Fruit fly (Drosophila melanogaster) whole organism, prepupa: ENCODE measurements around the gene Hex-t2.

Experiments used
- Blimp-1 ChIP-seq: fragments of 200-800 bp; sonication (Bioruptor generic); optimal IDR thresholded peaks from 3 replicates; lab custom pipeline; 2017; ENCODE audit warnings: missing biosample characterization, missing genetic modification characterization, mild to moderate bottlenecking, moderate library complexity, missing genetic modification reagents
- CG10631 ChIP-seq: fragments of 200-800 bp; sonication (Bioruptor generic); optimal IDR thresholded peaks from 2 replicates; lab custom pipeline; 2016; ENCODE audit warnings: missing biosample characterization, missing genetic modification characterization
- CG10669 ChIP-seq: fragments of 200-800 bp; sonication (Bioruptor generic); optimal IDR thresholded peaks from 3 replicates; lab custom pipeline; 2018; ENCODE audit warnings: missing biosample characterization, mild to moderate bottlenecking, missing genetic modification characterization, moderate library complexity
- CG11294 ChIP-seq: fragments of 200-800 bp; sonication (Bioruptor generic); IDR thresholded peaks from 2 replicates; pipeline ENCODE4 v1.3.6; 2022; ENCODE audit warnings: missing biosample characterization, missing genetic modification characterization
- CG11902 ChIP-seq: fragments of 200-800 bp; sonication (Bioruptor generic); optimal IDR thresholded peaks from 3 replicates; lab custom pipeline; 2016; ENCODE audit warnings: missing biosample characterization, missing genetic modification characterization
- CG15336 ChIP-seq: fragments of 200-800 bp; sonication (Bioruptor generic); IDR thresholded peaks from 2 replicates; pipeline ENCODE4 v1.3.6; 2022; ENCODE audit warnings: missing biosample characterization, missing genetic modification characterization
- CG1621 ChIP-seq: fragments of 200-800 bp; sonication (Bioruptor generic); optimal IDR thresholded peaks from 3 replicates; lab custom pipeline; 2018; ENCODE audit warnings: missing biosample characterization, mild to moderate bottlenecking, missing genetic modification characterization
- CG16779 ChIP-seq: fragments of 200-800 bp; sonication (Bioruptor generic); optimal IDR thresholded peaks from 3 replicates; lab custom pipeline; 2017; ENCODE audit warnings: missing biosample characterization, mild to moderate bottlenecking, missing genetic modification characterization
- CG31627 ChIP-seq: fragments of 200-800 bp; sonication (Bioruptor generic); optimal IDR thresholded peaks from 3 replicates; lab custom pipeline; 2016; ENCODE audit warnings: missing biosample characterization, missing genetic modification characterization
- CG32006 ChIP-seq: fragments of 200-800 bp; sonication (Bioruptor generic); optimal IDR thresholded peaks from 3 replicates; lab custom pipeline; 2017; ENCODE audit warnings: missing biosample characterization, mild to moderate bottlenecking, missing genetic modification characterization
- CG3919 ChIP-seq: fragments of 200-800 bp; sonication (Bioruptor generic); optimal IDR thresholded peaks from 3 replicates; lab custom pipeline; 2016; ENCODE audit warnings: missing biosample characterization, missing genetic modification characterization
- CG4318 ChIP-seq: fragments of 200-800 bp; sonication (Bioruptor generic); optimal IDR thresholded peaks from 3 replicates; lab custom pipeline; 2017; ENCODE audit warnings: missing biosample characterization, mild to moderate bottlenecking, missing genetic modification characterization
- CG6276 ChIP-seq: fragments of 200-800 bp; sonication (Bioruptor generic); optimal IDR thresholded peaks from 2 replicates; lab custom pipeline; 2017; ENCODE audit warnings: missing biosample characterization, mild to moderate bottlenecking, missing genetic modification characterization
- CG6792 ChIP-seq: fragments of 200-800 bp; sonication (Bioruptor generic); optimal IDR thresholded peaks from 3 replicates; lab custom pipeline; 2016; ENCODE audit warnings: missing biosample characterization, missing genetic modification characterization
- CG6808 ChIP-seq: fragments of 200-800 bp; sonication (Bioruptor generic); optimal IDR thresholded peaks from 3 replicates; lab custom pipeline; 2017; ENCODE audit warnings: missing biosample characterization, missing genetic modification characterization, mild to moderate bottlenecking, moderate library complexity, missing genetic modification reagents
- CG6854 ChIP-seq: fragments of 200-800 bp; sonication (Bioruptor generic); optimal IDR thresholded peaks from 2 replicates; lab custom pipeline; 2017; ENCODE audit warnings: missing biosample characterization, mild to moderate bottlenecking, missing genetic modification characterization
- CG7368 ChIP-seq: fragments of 200-800 bp; sonication (Bioruptor generic); optimal IDR thresholded peaks from 3 replicates; lab custom pipeline; 2016; ENCODE audit warnings: missing biosample characterization, missing genetic modification characterization
- CG8119 ChIP-seq: fragments of 200-800 bp; sonication (Bioruptor generic); IDR thresholded peaks from 3 replicates; pipeline ENCODE4 v1.3.6; 2022; ENCODE audit warnings: missing biosample characterization, missing genetic modification characterization
- CG8319 ChIP-seq: fragments of 200-800 bp; sonication (Bioruptor generic); optimal IDR thresholded peaks from 3 replicates; lab custom pipeline; 2016; ENCODE audit warnings: missing biosample characterization, missing genetic modification characterization
- CG8632 ChIP-seq: fragments of 200-800 bp; sonication (Bioruptor generic); optimal IDR thresholded peaks from 3 replicates; lab custom pipeline; 2016; ENCODE audit warnings: missing biosample characterization, missing genetic modification characterization
- Eip78C ChIP-seq: fragments of 200-800 bp; sonication (Bioruptor generic); peaks from one replicate; lab custom pipeline; 2016; ENCODE audit warnings: missing biosample characterization, missing genetic modification characterization
- Gug ChIP-seq: fragments of 200-800 bp; sonication (Bioruptor generic); IDR thresholded peaks from 2 replicates; pipeline ENCODE4 v1.3.6; 2022; ENCODE audit warnings: missing biosample characterization, missing genetic modification characterization
- Hr38 ChIP-seq: sonication (Bioruptor generic); optimal IDR thresholded peaks from 2 replicates; lab custom pipeline; 2016; ENCODE audit warnings: missing biosample characterization, missing genetic modification characterization
- Hr39 ChIP-seq: fragments of 200-800 bp; sonication (Bioruptor generic); optimal IDR thresholded peaks from 2 replicates; lab custom pipeline; 2016; ENCODE audit warnings: missing biosample characterization, missing genetic modification characterization
- Hr4 ChIP-seq: fragments of 200-800 bp; sonication (Bioruptor generic); optimal IDR thresholded peaks from 3 replicates; lab custom pipeline; 2016; ENCODE audit warnings: missing biosample characterization, missing genetic modification characterization
- Lpt ChIP-seq: fragments of 200-800 bp; sonication (Bioruptor generic); optimal IDR thresholded peaks from 3 replicates; lab custom pipeline; 2016; ENCODE audit warnings: missing biosample characterization, missing genetic modification characterization
- Met ChIP-seq: fragments of 200-800 bp; sonication (Bioruptor generic); optimal IDR thresholded peaks from 3 replicates; lab custom pipeline; 2016; ENCODE audit warnings: missing biosample characterization, missing genetic modification characterization
- OdsH ChIP-seq: fragments of 200-800 bp; sonication (Bioruptor generic); optimal IDR thresholded peaks from 3 replicates; lab custom pipeline; 2016; ENCODE audit warnings: missing biosample characterization, missing genetic modification characterization
- Smox ChIP-seq: fragments of 200-800 bp; sonication (Bioruptor generic); optimal IDR thresholded peaks from 3 replicates; lab custom pipeline; 2016; ENCODE audit warnings: missing biosample characterization, missing genetic modification characterization
- Sox102F ChIP-seq: fragments of 200-800 bp; sonication (Bioruptor generic); optimal IDR thresholded peaks from 2 replicates; lab custom pipeline; 2016; ENCODE audit warnings: missing biosample characterization, mild to moderate bottlenecking, missing genetic modification characterization
- Sox14 ChIP-seq: fragments of 200-800 bp; sonication (Bioruptor generic); optimal IDR thresholded peaks from 3 replicates; lab custom pipeline; 2016; ENCODE audit warnings: missing biosample characterization, missing genetic modification characterization
- Sox15 ChIP-seq: fragments of 200-800 bp; sonication (Bioruptor generic); optimal IDR thresholded peaks from 3 replicates; lab custom pipeline; 2016; ENCODE audit warnings: missing biosample characterization, missing genetic modification characterization
- achi ChIP-seq: fragments of 200-800 bp; sonication (Bioruptor generic); optimal IDR thresholded peaks from 3 replicates; lab custom pipeline; 2016; ENCODE audit warnings: missing biosample characterization, missing genetic modification characterization
- acj6 ChIP-seq: fragments of 200-800 bp; sonication (Bioruptor generic); optimal IDR thresholded peaks from 3 replicates; lab custom pipeline; 2016; ENCODE audit warnings: missing biosample characterization, missing genetic modification characterization
- cyc ChIP-seq: fragments of 200-800 bp; sonication (Bioruptor generic); optimal IDR thresholded peaks from 3 replicates; lab custom pipeline; 2016; ENCODE audit warnings: missing biosample characterization, missing genetic modification characterization
- dac ChIP-seq: fragments of 200-800 bp; sonication (Bioruptor generic); optimal IDR thresholded peaks from 2 replicates; lab custom pipeline; 2017; ENCODE audit warnings: missing biosample characterization, mild to moderate bottlenecking, missing genetic modification characterization
- eg ChIP-seq: fragments of 200-800 bp; sonication (Bioruptor generic); IDR thresholded peaks from 3 replicates; pipeline ENCODE4 v1.3.6; 2022; ENCODE audit warnings: missing biosample characterization, missing genetic modification characterization
- esn ChIP-seq: fragments of 200-800 bp; sonication (Bioruptor generic); optimal IDR thresholded peaks from 2 replicates; lab custom pipeline; 2016; ENCODE audit warnings: missing biosample characterization, mild to moderate bottlenecking, missing genetic modification characterization, moderate library complexity
- fd85E ChIP-seq: fragments of 200-800 bp; sonication (Bioruptor generic); optimal IDR thresholded peaks from 3 replicates; lab custom pipeline; 2016; ENCODE audit warnings: missing biosample characterization, missing genetic modification characterization
- fkh ChIP-seq: fragments of 200-800 bp; sonication (Bioruptor generic); optimal IDR thresholded peaks from 3 replicates; lab custom pipeline; 2017; ENCODE audit warnings: missing biosample characterization, mild to moderate bottlenecking, missing genetic modification characterization, moderate library complexity
- net ChIP-seq: fragments of 200-800 bp; sonication (Bioruptor generic); optimal IDR thresholded peaks from 3 replicates; lab custom pipeline; 2016; ENCODE audit warnings: missing biosample characterization, missing genetic modification characterization
- pdm3 ChIP-seq: fragments of 200-800 bp; sonication (Bioruptor generic); optimal IDR thresholded peaks from 3 replicates; lab custom pipeline; 2016; ENCODE audit warnings: missing biosample characterization, missing genetic modification characterization
- salr ChIP-seq, 2 experiments: fragments of 200-800 bp; sonication (Bioruptor generic); optimal IDR thresholded peaks; 3 replicates each; lab custom pipeline; 2016 to 2018; ENCODE audit warnings: missing biosample characterization in 2 of 2, missing genetic modification characterization in 2 of 2, mild to moderate bottlenecking in 1 of 2
- ss ChIP-seq, 2 experiments: fragments of 200-800 bp; sonication (Bioruptor generic); optimal IDR thresholded peaks; 2 replicates in 1 of 2; 3 replicates in 1 of 2; lab custom pipeline; 2017 to 2018; ENCODE audit warnings: mild to moderate bottlenecking in 2 of 2, missing biosample characterization in 2 of 2, missing genetic modification characterization in 2 of 2, moderate library complexity in 1 of 2
- topi ChIP-seq: fragments of 200-800 bp; sonication (Bioruptor generic); optimal IDR thresholded peaks from 3 replicates; lab custom pipeline; 2016; ENCODE audit warnings: missing biosample characterization, missing genetic modification characterization

The Hex-t2 gene

dm6 chr3R:26436540-26436939, 13.9 kb upstream of the Hex-t2 start (continued):
- TF ChIP-seq pdm3 (peak; percentile 63), Smox (GFP tag; lab: Kevin White, UChicago) (peak; percentile 44), Lpt (GFP tag; lab: Kevin White, UChicago) (peak; percentile 57), ss (GFP tag; optimal IDR thresholded peaks at IDR 0.05; lab: Kevin White, UChicago) (no peak), CG4318 (GFP tag; lab: Kevin White, UChicago) (peak; percentile 23), CG6792 (peak; percentile 45), net (peak; percentile 46), CG16779 (no peak)

- TF ChIP-seq CG6276 (GFP tag; lab: Kevin White, UChicago) (peak; percentile 16), ss (GFP tag; optimal IDR thresholded peaks at IDR 0.05; lab: Kevin White, UChicago) (peak in 1 of 2 experiments; percentile 2), eg (GFP tag; lab: Robert Waterston, UW) (peak; percentile 38; the same call in 2 of the 3 replicates), Hr38 (no peak), CG6854 (GFP tag; lab: Kevin White, UChicago) (peak; percentile 75), CG10631 (no peak), CG1621 (tag; lab: Kevin White, UChicago) (peak; percentile 41), achi (GFP tag; lab: Kevin White, UChicago) (no peak), Blimp-1 (GFP tag; lab: Kevin White, UChicago) (peak; percentile 73), CG6808 (GFP tag; lab: Kevin White, UChicago) (peak; percentile 18), Eip78C (GFP tag; lab: Kevin White, UChicago) (peak; percentile 72), CG3919 (peak; percentile 8), CG32006 (peak; percentile 15), Lpt (GFP tag; lab: Kevin White, UChicago) (peak; percentile 10)
Observed at dm6 chr3R:26440455-26441196, 9.8 kb upstream of the Hex-t2 start, which contains the start of gene tx. Gene tx, plus strand, starts transcription at chr3R:26440778.

- no peak for TF ChIP-seq CG10669
- no peak for TF ChIP-seq CG4318 (GFP tag; lab: Kevin White, UChicago)
- TF ChIP-seq CG1621 (tag; lab: Kevin White, UChicago): no peak
- TF ChIP-seq Sox102F (GFP tag; lab: Kevin White, UChicago): no peak
- no peak for TF ChIP-seq CG6854 (GFP tag; lab: Kevin White, UChicago)
- no peak for TF ChIP-seq CG11294 (GFP tag; lab: Robert Waterston, UW)
- no peak for TF ChIP-seq Gug (GFP tag; lab: Robert Waterston, UW)
- no peak for TF ChIP-seq Hr4 (GFP tag; lab: Kevin White, UChicago)
- TF ChIP-seq fkh (GFP tag; lab: Kevin White, UChicago): peak; percentile 17
- TF ChIP-seq Blimp-1 (GFP tag; lab: Kevin White, UChicago): no peak
- TF ChIP-seq achi (GFP tag; lab: Kevin White, UChicago): no peak
- no peak for TF ChIP-seq Met (GFP tag; lab: Kevin White, UChicago)
- no peak for TF ChIP-seq CG8632
- no peak for TF ChIP-seq esn
- no peak for TF ChIP-seq CG31627 (GFP tag; lab: Kevin White, UChicago)
- no peak for TF ChIP-seq CG10631
- no peak for TF ChIP-seq CG8319 (GFP tag; lab: Kevin White, UChicago)
- TF ChIP-seq fd85E (GFP tag; lab: Kevin White, UChicago): no peak
- TF ChIP-seq CG32006: no peak
- TF ChIP-seq topi (GFP tag; lab: Kevin White, UChicago): no peak
- TF ChIP-seq CG15336 (GFP tag; lab: Robert Waterston, UW): peak; percentile 65
- no peak for TF ChIP-seq Hr38
- TF ChIP-seq dac: no peak
- TF ChIP-seq Hr39: no peak
- no peak for TF ChIP-seq CG3919
- no peak for TF ChIP-seq salr (GFP tag; optimal IDR thresholded peaks at IDR 0.05; lab: Kevin White, UChicago)
- TF ChIP-seq CG11902: no peak
- no peak for TF ChIP-seq Smox (GFP tag; lab: Kevin White, UChicago)
- TF ChIP-seq Sox15 (GFP tag; lab: Kevin White, UChicago): no peak
- TF ChIP-seq OdsH (GFP tag; lab: Kevin White, UChicago): no peak
- no peak for TF ChIP-seq Sox14 (GFP tag; lab: Kevin White, UChicago)
- no peak for TF ChIP-seq pdm3
- no peak for TF ChIP-seq net
- TF ChIP-seq cyc: no peak
- TF ChIP-seq acj6 (GFP tag; lab: Kevin White, UChicago): no peak
- no peak for TF ChIP-seq CG7368 (GFP tag; lab: Kevin White, UChicago)
- peak; percentile 55 for TF ChIP-seq CG8119
Observed at dm6 chr3R:26442609-26443180, 7.8 kb upstream of the Hex-t2 start.
